Fruit fly (Drosophila melanogaster) whole organism, embryonic: ENCODE results near the gene sloth1.
A peak's percentile ranks its signal among the peaks of the same experiment; 100 is the strongest.

ENCODE experiments used
- Asciz ChIP-seq: fragments of 200-800 bp; sonication (Bioruptor generic); optimal IDR thresholded peaks from 2 replicates; lab custom pipeline; 2017; ENCODE audit warnings: missing biosample characterization, mild to moderate bottlenecking, missing genetic modification characterization, missing genetic modification reagents
- CG10321 ChIP-seq: fragments of 200-800 bp; sonication (Bioruptor generic); IDR thresholded peaks from 2 replicates; pipeline ENCODE4 v1.3.6; 2022; ENCODE audit warnings: missing biosample characterization, missing genetic modification characterization
- CG11085 ChIP-seq: fragments of 200-800 bp; sonication (Bioruptor generic); IDR thresholded peaks from 2 replicates; pipeline ENCODE4 v1.3.6; 2022; ENCODE audit warnings: missing biosample characterization, missing genetic modification characterization
- CG11247 ChIP-seq: fragments of 200-800 bp; sonication (Bioruptor generic); IDR thresholded peaks from 2 replicates; pipeline ENCODE4 v1.3.6; 2022; ENCODE audit warnings: missing biosample characterization, missing genetic modification characterization
- CG13894 ChIP-seq: fragments of 200-800 bp; sonication (Bioruptor generic); optimal IDR thresholded peaks from 3 replicates; lab custom pipeline; 2018; ENCODE audit warnings: missing biosample characterization, mild to moderate bottlenecking, missing genetic modification characterization, moderate library complexity
- CG16863 ChIP-seq: fragments of 200-800 bp; sonication (Bioruptor generic); optimal IDR thresholded peaks from 3 replicates; lab custom pipeline; 2016; ENCODE audit warnings: missing biosample characterization, missing genetic modification characterization
- CG2199 ChIP-seq: fragments of 200-800 bp; sonication (Bioruptor generic); IDR thresholded peaks from 3 replicates; pipeline ENCODE4 v1.3.6; 2022; ENCODE audit warnings: missing biosample characterization, missing genetic modification characterization
- CG2712 ChIP-seq: fragments of 200-800 bp; optimal IDR thresholded peaks from 3 replicates; lab custom pipeline; 2019; ENCODE audit warnings: missing biosample characterization, mild to moderate bottlenecking, missing genetic modification characterization, moderate library complexity
- CG3281 ChIP-seq: fragments of 200-800 bp; sonication (Bioruptor generic); optimal IDR thresholded peaks from 3 replicates; lab custom pipeline; 2017; ENCODE audit warnings: missing biosample characterization, mild to moderate bottlenecking, missing genetic modification characterization
- CG7271 ChIP-seq: fragments of 200-800 bp; sonication (Bioruptor generic); optimal IDR thresholded peaks from 2 replicates; lab custom pipeline; 2018; ENCODE audit warnings: missing biosample characterization, mild to moderate bottlenecking, missing genetic modification characterization, moderate library complexity
- CG7786 ChIP-seq: fragments of 200-800 bp; sonication (Bioruptor generic); optimal IDR thresholded peaks from 2 replicates; lab custom pipeline; 2016; ENCODE audit warnings: missing biosample characterization, missing genetic modification characterization
- CG7928 ChIP-seq: fragments of 200-800 bp; sonication (Bioruptor generic); optimal IDR thresholded peaks from 2 replicates; lab custom pipeline; 2017; ENCODE audit warnings: missing biosample characterization, mild to moderate bottlenecking, missing genetic modification characterization
- CG8290 ChIP-seq, 3 experiments: fragments of 200-800 bp; sonication (Bioruptor generic); optimal IDR thresholded peaks; 2 replicates each; lab custom pipeline; 2016 to 2019; ENCODE audit warnings: missing biosample characterization in 3 of 3, missing genetic modification characterization in 3 of 3, mild to moderate bottlenecking in 2 of 3, moderate library complexity in 1 of 3
- CG9797 ChIP-seq: fragments of 200-800 bp; sonication (Bioruptor generic); optimal IDR thresholded peaks from 3 replicates; lab custom pipeline; 2018; ENCODE audit warnings: missing biosample characterization, mild to moderate bottlenecking, missing genetic modification characterization
- CTCF ChIP-seq: fragments of 200-800 bp; sonication (Bioruptor generic); optimal IDR thresholded peaks from 2 replicates; lab custom pipeline; 2017; ENCODE audit warnings: missing biosample characterization, mild to moderate bottlenecking, missing genetic modification characterization, moderate library complexity
- D ChIP-seq, 2 experiments: fragments of 200-800 bp in 1 of 2; fragments of >200 bp in 1 of 2; sonication (Bioruptor generic) in 1 of 2; optimal IDR thresholded peaks; 2 replicates in 1 of 2; 3 replicates in 1 of 2; lab custom pipeline; 2017; ENCODE audit warnings: mild to moderate bottlenecking in 1 of 2, missing biosample characterization in 1 of 2, missing genetic modification characterization in 1 of 2, missing genetic modification reagents in 1 of 2
- D19A ChIP-seq: fragments of 200-800 bp; optimal IDR thresholded peaks from 3 replicates; lab custom pipeline; 2019; ENCODE audit warnings: missing biosample characterization, mild to moderate bottlenecking, missing genetic modification characterization, moderate library complexity
- Dp ChIP-seq: fragments of 200-800 bp; sonication (Bioruptor generic); optimal IDR thresholded peaks from 2 replicates; lab custom pipeline; 2018; ENCODE audit warnings: missing biosample characterization, mild to moderate bottlenecking, missing genetic modification characterization, moderate library complexity
- E2f1 ChIP-seq: fragments of 200-800 bp; sonication (Bioruptor generic); IDR thresholded peaks from 2 replicates; pipeline ENCODE4 v1.3.6; 2022; ENCODE audit warnings: missing biosample characterization, missing genetic modification characterization
- Fer3 ChIP-seq: fragments of 200-800 bp; sonication (Bioruptor generic); optimal IDR thresholded peaks from 2 replicates; lab custom pipeline; 2018; ENCODE audit warnings: missing biosample characterization, mild to moderate bottlenecking, missing genetic modification characterization, moderate library complexity
- HLH4C ChIP-seq: fragments of 200-800 bp; sonication (Bioruptor generic); IDR thresholded peaks from 3 replicates; pipeline ENCODE4 v1.3.6; 2022; ENCODE audit warnings: missing biosample characterization, missing genetic modification characterization; ENCODE audit not compliant: partially characterized antibody
- MTF-1 ChIP-seq: fragments of 200-800 bp; sonication (Bioruptor generic); optimal IDR thresholded peaks from 2 replicates; lab custom pipeline; 2018; ENCODE audit warnings: missing biosample characterization, mild to moderate bottlenecking, missing genetic modification characterization, borderline replicate concordance
- NK7.1 ChIP-seq: fragments of 200-800 bp; sonication (Bioruptor generic); optimal IDR thresholded peaks from 3 replicates; lab custom pipeline; 2016; ENCODE audit warnings: missing biosample characterization, missing genetic modification characterization
- NfI ChIP-seq: fragments of 200-800 bp; sonication (Bioruptor generic); optimal IDR thresholded peaks from 3 replicates; lab custom pipeline; 2018; ENCODE audit warnings: missing biosample characterization, mild to moderate bottlenecking, missing genetic modification characterization, moderate library complexity
- Pdp1 ChIP-seq, 2 experiments: fragments of 200-800 bp; sonication (Bioruptor generic); optimal IDR thresholded peaks; 3 replicates each; lab custom pipeline; 2016; ENCODE audit warnings: missing biosample characterization in 2 of 2, missing genetic modification characterization in 2 of 2, mild to moderate bottlenecking in 1 of 2, moderate library complexity in 1 of 2
- Spps ChIP-seq: fragments of 200-800 bp; sonication (Bioruptor generic); optimal IDR thresholded peaks from 2 replicates; lab custom pipeline; 2018; ENCODE audit warnings: missing biosample characterization, mild to moderate bottlenecking, missing genetic modification characterization
- Trl ChIP-seq, 3 experiments: fragments of >200 bp in 2 of 3; fragments of 200-800 bp in 1 of 3; sonication (Bioruptor generic) in 1 of 3; optimal IDR thresholded peaks; 2 replicates in 1 of 3; 3 replicates in 2 of 3; lab custom pipeline; 2016 to 2017; ENCODE audit warnings: missing biosample characterization in 1 of 3, missing genetic modification characterization in 1 of 3
- YL-1 ChIP-seq: fragments of 200-800 bp; sonication (Bioruptor generic); optimal IDR thresholded peaks from 3 replicates; lab custom pipeline; 2017; ENCODE audit warnings: missing biosample characterization, mild to moderate bottlenecking, missing genetic modification characterization
- aop ChIP-seq: fragments of 200-800 bp; sonication (Bioruptor generic); IDR thresholded peaks from 2 replicates; pipeline ENCODE4 v1.3.6; 2022; ENCODE audit warnings: missing biosample characterization, missing genetic modification characterization
- bowl ChIP-seq: fragments of 200-800 bp; sonication (Bioruptor generic); IDR thresholded peaks from 2 replicates; pipeline ENCODE4 v1.3.6; 2022; ENCODE audit warnings: missing biosample characterization, missing genetic modification characterization
- dati ChIP-seq: fragments of 200-800 bp; sonication (Bioruptor generic); IDR thresholded peaks from 2 replicates; pipeline ENCODE4 v1.3.6; 2022; ENCODE audit warnings: missing biosample characterization, missing genetic modification characterization
- dm ChIP-seq: fragments of 200-800 bp; sonication (Bioruptor generic); optimal IDR thresholded peaks from 3 replicates; lab custom pipeline; 2016; ENCODE audit warnings: missing biosample characterization, missing genetic modification characterization
- ewg ChIP-seq: fragments of 200-800 bp; sonication (Bioruptor generic); optimal IDR thresholded peaks from 3 replicates; lab custom pipeline; 2017; ENCODE audit warnings: mild to moderate bottlenecking, missing biosample characterization, missing genetic modification reagents, missing genetic modification characterization
- gsb ChIP-seq: fragments of 200-800 bp; sonication (Bioruptor generic); IDR thresholded peaks from 2 replicates; pipeline ENCODE4 v1.3.6; 2022; ENCODE audit warnings: missing biosample characterization, missing genetic modification characterization
- kni ChIP-seq: fragments of 200-800 bp; sonication (Bioruptor generic); optimal IDR thresholded peaks from 3 replicates; lab custom pipeline; 2017; ENCODE audit warnings: mild to moderate bottlenecking, missing biosample characterization, missing genetic modification reagents, missing genetic modification characterization
- pum ChIP-seq: fragments of 200-800 bp; sonication (Bioruptor generic); optimal IDR thresholded peaks from 2 replicates; lab custom pipeline; 2016; ENCODE audit warnings: missing biosample characterization, missing genetic modification characterization
- ranshi ChIP-seq: fragments of 200-800 bp; sonication (Bioruptor generic); IDR thresholded peaks from 2 replicates; pipeline ENCODE4 v1.3.6; 2022; ENCODE audit warnings: missing biosample characterization, missing genetic modification characterization
- sc ChIP-seq, 3 experiments: fragments of >200 bp in 2 of 3; fragments of 200-800 bp in 1 of 3; sonication (Bioruptor generic) in 1 of 3; optimal IDR thresholded peaks; 2 replicates in 2 of 3; 3 replicates in 1 of 3; lab custom pipeline; 2017; ENCODE audit warnings: mild to moderate bottlenecking in 1 of 3, missing biosample characterization in 1 of 3, missing genetic modification characterization in 1 of 3, missing genetic modification reagents in 1 of 3
- sens ChIP-seq: fragments of 200-800 bp; sonication (Bioruptor generic); peaks from one replicate; lab custom pipeline; 2016; ENCODE audit warnings: missing biosample characterization, missing genetic modification characterization
- sima ChIP-seq: fragments of 200-800 bp; sonication (Bioruptor generic); optimal IDR thresholded peaks from 2 replicates; lab custom pipeline; 2016; ENCODE audit warnings: missing biosample characterization, missing genetic modification characterization
- slp2 ChIP-seq: fragments of 200-800 bp; sonication (Bioruptor generic); optimal IDR thresholded peaks from 2 replicates; lab custom pipeline; 2016; ENCODE audit warnings: missing biosample characterization, missing genetic modification characterization
- tna ChIP-seq: fragments of 200-800 bp; sonication (Bioruptor generic); IDR thresholded peaks from 2 replicates; pipeline ENCODE4 v1.3.6; 2022; ENCODE audit warnings: missing biosample characterization, missing genetic modification characterization; ENCODE audit not compliant: partially characterized antibody
- tup ChIP-seq: fragments of 200-800 bp; sonication (Bioruptor generic); optimal IDR thresholded peaks from 2 replicates; lab custom pipeline; 2016; ENCODE audit warnings: missing biosample characterization, mild to moderate bottlenecking, missing genetic modification characterization, moderate library complexity
- zfh2 ChIP-seq: fragments of 200-800 bp; sonication (Bioruptor generic); optimal IDR thresholded peaks from 2 replicates; lab custom pipeline; 2016; ENCODE audit warnings: missing biosample characterization, missing genetic modification characterization

sloth1 gene

dm6 chrX:7004101-7004700 is 7.0 kb upstream of the sloth1 start (continued):
- TF ChIP-seq D (optimal IDR thresholded peaks at IDR 0.05; lab: Kevin White, UChicago) (no peak), D (GFP tag; optimal IDR thresholded peaks at IDR 0.05; lab: Kevin White, UChicago) (peak; percentile 91), HLH4C (GFP tag; lab: Robert Waterston, UW) (no peak), CG7928 (GFP tag; lab: Kevin White, UChicago) (peak; percentile 46), sc (optimal IDR thresholded peaks at IDR 0.05; lab: Kevin White, UChicago) (no peak), sc (GFP tag; optimal IDR thresholded peaks at IDR 0.05; lab: Kevin White, UChicago) (peak; percentile 90), dm (GFP tag; lab: Kevin White, UChicago) (peak; percentile 72), CG7271 (tag; lab: Kevin White, UChicago) (peak; percentile 80), ranshi (GFP tag; lab: Robert Waterston, UW) (peak; percentile 67; the same call in 1 of the 2 replicates), tup (GFP tag; lab: Kevin White, UChicago) (peak; percentile 92), CG16863 (GFP tag; lab: Kevin White, UChicago) (peak; percentile 90), CG7786 (peak; percentile 73), ewg (GFP tag; lab: Kevin White, UChicago) (peak; percentile 75), Spps (peak; percentile 86), Dp (GFP tag; lab: Kevin White, UChicago) (no peak), Asciz (GFP tag; lab: Kevin White, UChicago) (peak; percentile 94), D19A (tag; lab: Kevin White, UChicago) (peak; percentile 63), CG9797 (peak; percentile 33), pum (GFP tag; lab: Kevin White, UChicago) (peak; percentile 57), CG10321 (GFP tag; lab: Robert Waterston, UW) (peak; percentile 58; the same call in 1 of the 2 replicates), CG2712 (peak; percentile 79), CG13894 (no peak), MTF-1 (GFP tag; lab: Kevin White, UChicago) (peak; percentile 94), tna (GFP tag; lab: Robert Waterston, UW) (no peak), NK7.1 (GFP tag; lab: Kevin White, UChicago) (peak; percentile 69), dati (no peak), sima (peak; percentile 74), YL-1 (GFP tag; lab: Kevin White, UChicago) (peak; percentile 97), aop (GFP tag; lab: Robert Waterston, UW) (no peak), Fer3 (tag; lab: Kevin White, UChicago) (peak; percentile 67), CG2199 (GFP tag; lab: Robert Waterston, UW) (peak; percentile 67; the same call in 1 of the 3 replicates), CG3281 (GFP tag; lab: Kevin White, UChicago) (peak; percentile 70), Trl (optimal IDR thresholded peaks at IDR 0.05; lab: Kevin White, UChicago) (no peak), Trl (GFP tag; optimal IDR thresholded peaks at IDR 0.05; lab: Kevin White, UChicago) (peak; percentile 91), E2f1 (GFP tag; lab: Robert Waterston, UW) (peak; percentile 66; the same call in 1 of the 2 replicates), CG11085 (peak; percentile 42; the same call in 1 of the 2 replicates), bowl (no peak), zfh2 (GFP tag; lab: Kevin White, UChicago) (peak; percentile 25), kni (GFP tag; lab: Kevin White, UChicago) (peak; percentile 99)
- TF ChIP-seq, all 482 proteins: peak for 382

- no peak for TF ChIP-seq gsb
- TF ChIP-seq CG11247 (GFP tag; lab: Robert Waterston, UW) = no peak
- no peak for TF ChIP-seq slp2
- TF ChIP-seq sens (GFP tag; lab: Kevin White, UChicago) = peak; percentile 35
- TF ChIP-seq NfI = no peak
- peak; percentile 8 for TF ChIP-seq CG8290 (GFP tag; optimal IDR thresholded peaks at IDR 0.05; lab: Kevin White, UChicago)
- TF ChIP-seq CG8290 (tag; optimal IDR thresholded peaks at IDR 0.05; lab: Kevin White, UChicago) = no peak
- peak; percentile 82 for TF ChIP-seq CTCF (GFP tag; lab: Kevin White, UChicago)
- TF ChIP-seq Pdp1 (GFP tag; optimal IDR thresholded peaks at IDR 0.05; lab: Kevin White, UChicago) = peak in 1 of 2 experiments; percentile 36
Measured at dm6 chrX:7005444-7005843, 5.7 kb upstream of the sloth1 start.
